Worm (Caenorhabditis elegans): Measurements from ENCODE around the gene pax-2.

- TF ChIP-seq ceh-82 (tag; optimal IDR thresholded peaks at IDR 0.05) (no peak), lin-15B (tag; optimal IDR thresholded peaks at IDR 0.05) (no peak), snpc-4 (tag; optimal IDR thresholded peaks at IDR 0.05) (no peak)
These were observed 30.4 kb downstream of the pax-2 start, which contains the start of gene rnp-3 for ce11 chrIV:4173789-4174188.

Measured in whole organism, L4 larva.